Worm (Caenorhabditis elegans) whole organism, L2 larva: ENCODE data around the gene btb-7.

Experiments
- Y55F3AM.14 ChIP-seq: fragments of 200-800 bp; sonication (Bioruptor generic); optimal IDR thresholded peaks from 2 replicates; lab custom pipeline; 2018; ENCODE audit warnings: mild to moderate bottlenecking, missing genetic modification characterization, missing compliant biosample characterization
- ZK546.5 ChIP-seq: sonication (generic microtip); optimal IDR thresholded peaks from 2 replicates; lab custom pipeline; 2017; ENCODE audit warnings: missing biosample characterization, missing genetic modification characterization
- aly-2 ChIP-seq: fragments of 150-350 bp; optimal IDR thresholded peaks from 2 replicates; lab custom pipeline; 2014; ENCODE audit warnings: missing biosample characterization, missing genetic modification characterization
- blmp-1 ChIP-seq: sonication (generic microtip); optimal IDR thresholded peaks from 2 replicates; lab custom pipeline; 2017; ENCODE audit warnings: missing genetic modification characterization, mild to moderate bottlenecking, missing compliant biosample characterization, antibody characterized with exemption, moderate library complexity; ENCODE audit not compliant: insufficient read depth
- ceh-16 ChIP-seq: fragments of 150-350 bp; optimal IDR thresholded peaks from 2 replicates; lab custom pipeline; 2014; ENCODE audit warnings: missing biosample characterization, missing genetic modification characterization
- crh-2 ChIP-seq: sonication (generic microtip); optimal IDR thresholded peaks from 2 replicates; lab custom pipeline; 2017; ENCODE audit warnings: missing biosample characterization, missing genetic modification characterization
- dmd-4 ChIP-seq: sonication (generic microtip); optimal IDR thresholded peaks from 2 replicates; lab custom pipeline; 2017; ENCODE audit warnings: missing biosample characterization, missing genetic modification characterization
- elt-1 ChIP-seq: fragments of 150-350 bp; optimal IDR thresholded peaks from 2 replicates; lab custom pipeline; 2014; ENCODE audit warnings: missing biosample characterization, missing genetic modification characterization
- elt-3 ChIP-seq: sonication (generic microtip); optimal IDR thresholded peaks from 2 replicates; lab custom pipeline; 2017; ENCODE audit warnings: missing biosample characterization, missing genetic modification characterization
- fos-1 ChIP-seq: fragments of 150-350 bp; optimal IDR thresholded peaks from 2 replicates; lab custom pipeline; 2014; ENCODE audit warnings: missing biosample characterization, missing genetic modification characterization
- gmeb-1 ChIP-seq: fragments of 150-350 bp; optimal IDR thresholded peaks from 2 replicates; lab custom pipeline; 2014; ENCODE audit warnings: missing biosample characterization, missing genetic modification characterization
- lin-11 ChIP-seq: fragments of 150-350 bp; sonication (generic microtip); optimal IDR thresholded peaks from 2 replicates; lab custom pipeline; 2014; ENCODE audit warnings: missing biosample characterization, missing genetic modification characterization, inconsistent platforms, mixed read lengths
- lin-13 ChIP-seq: fragments of 150-350 bp; optimal IDR thresholded peaks from 2 replicates; lab custom pipeline; 2014; ENCODE audit warnings: missing biosample characterization, missing genetic modification reagents, missing genetic modification characterization
- lin-39 ChIP-seq: fragments of 150-350 bp; optimal IDR thresholded peaks from 2 replicates; lab custom pipeline; 2014; ENCODE audit warnings: missing biosample characterization, missing genetic modification reagents, missing genetic modification characterization
- lsy-2 ChIP-seq, 2 experiments: fragments of 150-350 bp in 1 of 2; sonication (generic microtip) in 1 of 2; optimal IDR thresholded peaks; 2 replicates each; lab custom pipeline; 2014 to 2017; ENCODE audit warnings: missing biosample characterization in 2 of 2, missing genetic modification characterization in 2 of 2
- mab-5 ChIP-seq: fragments of 150-350 bp; optimal IDR thresholded peaks from 2 replicates; lab custom pipeline; 2014; ENCODE audit warnings: missing biosample characterization, missing genetic modification characterization
- mbf-1 ChIP-seq: sonication (generic microtip); optimal IDR thresholded peaks from 2 replicates; lab custom pipeline; 2017; ENCODE audit warnings: missing biosample characterization, missing genetic modification characterization
- nhr-10 ChIP-seq: sonication (generic microtip); optimal IDR thresholded peaks from 2 replicates; lab custom pipeline; 2017; ENCODE audit warnings: missing biosample characterization, missing genetic modification characterization
- nhr-11 ChIP-seq: fragments of 150-350 bp; optimal IDR thresholded peaks from 2 replicates; lab custom pipeline; 2014; ENCODE audit warnings: missing biosample characterization, missing genetic modification characterization
- nhr-129 ChIP-seq: fragments of 150-350 bp; optimal IDR thresholded peaks from 2 replicates; lab custom pipeline; 2014; ENCODE audit warnings: missing biosample characterization, missing genetic modification characterization
- nhr-21 ChIP-seq: fragments of 150-350 bp; optimal IDR thresholded peaks from 2 replicates; lab custom pipeline; 2014; ENCODE audit warnings: missing biosample characterization, missing genetic modification characterization
- nhr-23 ChIP-seq: fragments of 150-350 bp; optimal IDR thresholded peaks from 2 replicates; lab custom pipeline; 2014; ENCODE audit warnings: missing biosample characterization, missing genetic modification reagents, missing genetic modification characterization
- nhr-237 ChIP-seq: fragments of 150-350 bp; optimal IDR thresholded peaks from 2 replicates; lab custom pipeline; 2014; ENCODE audit warnings: missing biosample characterization, missing genetic modification characterization
- nhr-25 ChIP-seq: fragments of 150-350 bp; sonication (generic microtip); optimal IDR thresholded peaks from 3 replicates; lab custom pipeline; 2014; ENCODE audit warnings: missing biosample characterization, missing genetic modification characterization
- nhr-6 ChIP-seq: fragments of 150-350 bp; optimal IDR thresholded peaks from 2 replicates; lab custom pipeline; 2014; ENCODE audit warnings: missing biosample characterization, missing genetic modification characterization
- nhr-77 ChIP-seq: fragments of 150-350 bp; optimal IDR thresholded peaks from 2 replicates; lab custom pipeline; 2014; ENCODE audit warnings: missing biosample characterization, missing genetic modification characterization
- peb-1 ChIP-seq: fragments of 150-350 bp; optimal IDR thresholded peaks from 2 replicates; lab custom pipeline; 2014; ENCODE audit warnings: missing biosample characterization, missing genetic modification characterization
- sem-4 ChIP-seq: fragments of 150-350 bp; optimal IDR thresholded peaks from 2 replicates; lab custom pipeline; 2014; ENCODE audit warnings: missing biosample characterization, missing genetic modification reagents, missing genetic modification characterization
- skn-1 ChIP-seq: sonication (generic microtip); optimal IDR thresholded peaks from 2 replicates; lab custom pipeline; 2017; ENCODE audit warnings: missing biosample characterization, missing genetic modification characterization
- snpc-4 ChIP-seq: fragments of 150-350 bp; optimal IDR thresholded peaks from 2 replicates; lab custom pipeline; 2014; ENCODE audit warnings: missing biosample characterization, missing genetic modification characterization
- unc-39 ChIP-seq: fragments of 150-350 bp; optimal IDR thresholded peaks from 2 replicates; lab custom pipeline; 2014; ENCODE audit warnings: missing biosample characterization, missing genetic modification characterization
- unc-55 ChIP-seq: fragments of 150-350 bp; sonication (generic microtip); optimal IDR thresholded peaks from 3 replicates; lab custom pipeline; 2014; ENCODE audit warnings: missing biosample characterization, missing genetic modification reagents, missing genetic modification characterization
- unc-62 ChIP-seq: fragments of 150-350 bp; optimal IDR thresholded peaks from 2 replicates; lab custom pipeline; 2014; ENCODE audit warnings: missing biosample characterization, missing genetic modification reagents, missing genetic modification characterization
- zag-1 ChIP-seq: fragments of 150-350 bp; optimal IDR thresholded peaks from 2 replicates; lab custom pipeline; 2014; ENCODE audit warnings: missing biosample characterization, missing genetic modification characterization
- ztf-11 ChIP-seq: sonication (generic microtip); optimal IDR thresholded peaks from 2 replicates; lab custom pipeline; 2017; ENCODE audit warnings: missing biosample characterization, missing genetic modification characterization

Gene btb-7

ce11 chrII:1670260-1670879 lies 42.7 kb upstream of the btb-7 start, which contains the start of gene nhx-6:
TSS of gene nhx-6 (plus strand) at chrII:1670829.
- TF ChIP-seq nhr-23 (tag; lab: Kevin White, UChicago), result peak; percentile 9
- TF ChIP-seq lin-39, result no peak
- TF ChIP-seq, all 48 proteins: peak for 1

- TF ChIP-seq lin-11 (tag; lab: Kevin White, UChicago), result no peak
- TF ChIP-seq crh-2, result no peak
- no peak for TF ChIP-seq nhr-237 (tag; lab: Kevin White, UChicago)
- TF ChIP-seq nhr-77 (tag; lab: Kevin White, UChicago), result no peak
- TF ChIP-seq nhr-23 (tag; lab: Kevin White, UChicago), result no peak
- no peak for TF ChIP-seq nhr-11 (tag; lab: Kevin White, UChicago)
- no peak for TF ChIP-seq sem-4 (tag; lab: Kevin White, UChicago)
- no peak for TF ChIP-seq peb-1
- TF ChIP-seq skn-1 (tag; lab: Kevin White, UChicago), result no peak
- no peak for TF ChIP-seq blmp-1 (tag; lab: Kevin White, UChicago)
Measured at ce11 chrII:1670985-1671384, 42.1 kb upstream of the btb-7 start.

- TF ChIP-seq Y55F3AM.14 (GFP tag; lab: Kevin White, UChicago), result no peak
- no peak for TF ChIP-seq snpc-4 (tag; lab: Kevin White, UChicago)
- TF ChIP-seq ceh-16 (tag; lab: Kevin White, UChicago), result no peak
- TF ChIP-seq nhr-21 (tag; lab: Kevin White, UChicago), result no peak
- TF ChIP-seq crh-2, result no peak
- no peak for TF ChIP-seq lin-13 (GFP tag; lab: Kevin White, UChicago)
- no peak for TF ChIP-seq ztf-11 (tag; lab: Kevin White, UChicago)
- TF ChIP-seq mbf-1 (tag; lab: Kevin White, UChicago), result no peak
- no peak for TF ChIP-seq nhr-6 (tag; lab: Kevin White, UChicago)
- no peak for TF ChIP-seq blmp-1 (tag; lab: Kevin White, UChicago)
- TF ChIP-seq mab-5, result no peak
Measured at ce11 chrII:1672673-1673072, 40.4 kb upstream of the btb-7 start.

ce11 chrII:1676088-1676487 lies 37.0 kb upstream of the btb-7 start, which contains the start of gene fbxb-17:
TSS of gene fbxb-17 (plus strand) at chrII:1676388.
- TF ChIP-seq ceh-16 (tag; lab: Kevin White, UChicago) (no peak), unc-55 (no peak), nhr-23 (tag; lab: Kevin White, UChicago) (peak; percentile 1)

- no peak for TF ChIP-seq nhr-25
- TF ChIP-seq nhr-129 (tag; lab: Kevin White, UChicago), result no peak
- no peak for TF ChIP-seq fos-1 (tag; lab: Kevin White, UChicago)
- TF ChIP-seq elt-1 (tag; lab: Kevin White, UChicago), result no peak
- TF ChIP-seq nhr-10 (tag; lab: Kevin White, UChicago), result no peak
- TF ChIP-seq unc-39 (tag; lab: Kevin White, UChicago), result no peak
- no peak for TF ChIP-seq lin-13 (GFP tag; lab: Kevin White, UChicago)
- TF ChIP-seq nhr-11 (tag; lab: Kevin White, UChicago), result no peak
- TF ChIP-seq gmeb-1 (tag; lab: Kevin White, UChicago), result no peak
- no peak for TF ChIP-seq unc-62
- TF ChIP-seq lsy-2 (tag; optimal IDR thresholded peaks at IDR 0.05; lab: Kevin White, UChicago), result no peak
- no peak for TF ChIP-seq elt-3
- no peak for TF ChIP-seq nhr-237 (tag; lab: Kevin White, UChicago)
Measured at ce11 chrII:1679081-1679480, 34.0 kb upstream of the btb-7 start, which contains the start of gene irld-36. TSS of gene irld-36 (plus strand) at chrII:1679381.

ce11 chrII:1682218-1682617 lies 30.8 kb upstream of the btb-7 start, which contains the start of gene fbxb-26:
TSS of gene fbxb-26 (plus strand) at chrII:1682518.
- TF ChIP-seq lin-39 (no peak), ZK546.5 (tag; lab: Kevin White, UChicago) (no peak), zag-1 (no peak), nhr-23 (tag; lab: Kevin White, UChicago) (no peak), blmp-1 (tag; lab: Kevin White, UChicago) (no peak), unc-62 (no peak), mab-5 (no peak), lin-11 (tag; lab: Kevin White, UChicago) (no peak), nhr-129 (tag; lab: Kevin White, UChicago) (no peak), aly-2 (tag; lab: Kevin White, UChicago) (no peak), gmeb-1 (tag; lab: Kevin White, UChicago) (no peak), dmd-4 (tag; lab: Kevin White, UChicago) (no peak), nhr-11 (tag; lab: Kevin White, UChicago) (no peak), ceh-16 (tag; lab: Kevin White, UChicago) (no peak), Y55F3AM.14 (GFP tag; lab: Kevin White, UChicago) (no peak)
- TF ChIP-seq, all 48 proteins: peak for 0
